Fruit fly (Drosophila melanogaster): ENCODE data around the gene ImpE2.
A peak's percentile ranks its signal among the peaks of the same experiment; 100 is the strongest.

Gene ImpE2

dm6 chr3L:3543525-3543971 lies 31.1 kb upstream of the ImpE2 start (continued):
- TF ChIP-seq Lhr (GFP tag; optimal IDR thresholded peaks at IDR 0.05) (peak; percentile 42), CG8478 (optimal IDR thresholded peaks at IDR 0.05) (no peak), pb (GFP tag; optimal IDR thresholded peaks at IDR 0.05) (no peak), B-H2 (GFP tag; optimal IDR thresholded peaks at IDR 0.05) (no peak), h (optimal IDR thresholded peaks at IDR 0.05) (no peak), lov (optimal IDR thresholded peaks at IDR 0.05) (no peak), lov (GFP tag; IDR thresholded peaks at IDR 0.05) (peak; percentile 62; the same call in 1 of the 3 replicates), lola (GFP tag; optimal IDR thresholded peaks at IDR 0.05) (no peak), luna (GFP tag; optimal IDR thresholded peaks at IDR 0.05) (no peak), ATbp (GFP tag; optimal IDR thresholded peaks at IDR 0.05) (peak; percentile 58), Doc2 (GFP tag; IDR thresholded peaks at IDR 0.05) (no peak), ranshi (GFP tag; IDR thresholded peaks at IDR 0.05) (no peak; the same call in 1 of the 2 replicates), Hmx (GFP tag; optimal IDR thresholded peaks at IDR 0.05) (no peak), BEAF-32 (GFP tag; optimal IDR thresholded peaks at IDR 0.05) (no peak), gsb (GFP tag; IDR thresholded peaks at IDR 0.05) (no peak), CTCF (GFP tag; optimal IDR thresholded peaks at IDR 0.05) (no peak), exex (tag; optimal IDR thresholded peaks at IDR 0.05) (peak; percentile 13), CG10959 (GFP tag; IDR thresholded peaks at IDR 0.05) (no peak), CG11504 (tag; optimal IDR thresholded peaks at IDR 0.05) (peak; percentile 100), prd (optimal IDR thresholded peaks at IDR 0.05) (no peak), prd (GFP tag; IDR thresholded peaks at IDR 0.05) (no peak), CG1647 (GFP tag; optimal IDR thresholded peaks at IDR 0.05) (no peak), CG8924 (tag; optimal IDR thresholded peaks at IDR 0.05) (peak; percentile 46), CG15514 (GFP tag; optimal IDR thresholded peaks at IDR 0.05) (peak; percentile 64), CG14710 (tag; optimal IDR thresholded peaks at IDR 0.05) (peak; percentile 33), CG11456 (GFP tag; IDR thresholded peaks at IDR 0.05) (no peak), zen2 (GFP tag; IDR thresholded peaks at IDR 0.05; ENCODE audit: partially characterized antibody) (peak; percentile 64; the same call in 2 of the 3 replicates), run (tag; optimal IDR thresholded peaks at IDR 0.05) (no peak), ro (GFP tag; IDR thresholded peaks at IDR 0.05) (no peak), NC2β (GFP tag; optimal IDR thresholded peaks at IDR 0.05) (no peak), ken (GFP tag; IDR thresholded peaks at IDR 0.05) (no peak), CG10321 (GFP tag; IDR thresholded peaks at IDR 0.05) (no peak), amos (GFP tag; IDR thresholded peaks at IDR 0.05; ENCODE audit: partially characterized antibody) (no peak; the same call in 1 of the 2 replicates), zfh1 (GFP tag; IDR thresholded peaks at IDR 0.05) (peak; percentile 46; the same call in 1 of the 3 replicates), NK7.1 (GFP tag; optimal IDR thresholded peaks at IDR 0.05) (no peak), Med (GFP tag) (peak; percentile 72), Hsf (GFP tag; optimal IDR thresholded peaks at IDR 0.05) (peak; percentile 13), PHDP (tag; optimal IDR thresholded peaks at IDR 0.05) (peak; percentile 63), gfzf (GFP tag; optimal IDR thresholded peaks at IDR 0.05) (no peak), slou (GFP tag; optimal IDR thresholded peaks at IDR 0.05) (no peak), CG30020 (tag; optimal IDR thresholded peaks at IDR 0.05) (no peak), zfh2 (GFP tag; optimal IDR thresholded peaks at IDR 0.05) (no peak), CG17802 (tag; optimal IDR thresholded peaks at IDR 0.05) (no peak), oc (tag; optimal IDR thresholded peaks at IDR 0.05) (peak; percentile 60), nom (GFP tag; optimal IDR thresholded peaks at IDR 0.05) (peak; percentile 55), TFAM (GFP tag; optimal IDR thresholded peaks at IDR 0.05) (peak; percentile 33), btn (GFP tag; optimal IDR thresholded peaks at IDR 0.05) (no peak), CG9609 (GFP tag; optimal IDR thresholded peaks at IDR 0.05) (no peak), D19A (tag; optimal IDR thresholded peaks at IDR 0.05) (peak; percentile 37), CG4282 (GFP tag; optimal IDR thresholded peaks at IDR 0.05) (no peak), Drgx (GFP tag; IDR thresholded peaks at IDR 0.05) (peak; percentile 11; the same call in 1 of the 2 replicates), eyg (GFP tag; optimal IDR thresholded peaks at IDR 0.05) (no peak), CG6175 (GFP tag; IDR thresholded peaks at IDR 0.05) (no peak)

Data from whole organism, embryonic.